Worm (Caenorhabditis elegans): ENCODE results near the gene cdgs-1.

DNA sequence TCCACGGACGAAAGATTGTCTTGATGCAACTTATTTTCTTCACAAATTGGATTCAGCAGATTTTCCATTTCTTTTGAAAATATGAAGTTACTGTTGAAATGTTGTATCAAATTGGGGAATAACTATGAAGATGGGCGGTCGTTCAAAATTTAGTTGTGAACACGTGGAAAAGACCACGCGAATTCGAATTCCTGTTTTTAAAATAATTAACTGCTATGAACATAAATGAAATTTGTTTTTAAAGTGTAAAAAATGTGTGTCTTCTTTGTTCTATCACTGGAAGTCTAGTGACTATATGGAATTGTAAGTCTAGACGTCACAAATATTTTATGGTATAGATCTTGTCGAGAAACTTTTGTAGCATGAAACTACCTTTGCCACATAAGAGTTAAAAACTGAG lies 22.9 kb upstream of the cdgs-1 start, which contains the start of gene C06A6.7:
- TF ChIP-seq ceh-2 (tag; optimal IDR thresholded peaks at IDR 0.05) (no peak), unc-55 (GFP tag; optimal IDR thresholded peaks at IDR 0.05) (no peak)

All from whole organism, late embryonic.